Fruit fly (Drosophila melanogaster): ENCODE results near the gene CG43054.
A peak's percentile ranks its signal among the peaks of the same experiment; 100 is the strongest.

The CG43054 gene

dm6 chr2L:17588173-17589082, 39.2 kb upstream of the CG43054 start:
- TF ChIP-seq pan (optimal IDR thresholded peaks at IDR 0.05) (no peak), foxo (GFP tag; optimal IDR thresholded peaks at IDR 0.05) (peak in 1 of 2 experiments; percentile 25), psq (GFP tag; optimal IDR thresholded peaks at IDR 0.05) (peak; percentile 7), OdsH (GFP tag; optimal IDR thresholded peaks at IDR 0.05) (peak; percentile 21), HLH106 (tag; optimal IDR thresholded peaks at IDR 0.05) (peak; percentile 34), CG9705 (GFP tag; optimal IDR thresholded peaks at IDR 0.05) (no peak), Sp1 (GFP tag; optimal IDR thresholded peaks at IDR 0.05) (peak; percentile 40)

DNA sequence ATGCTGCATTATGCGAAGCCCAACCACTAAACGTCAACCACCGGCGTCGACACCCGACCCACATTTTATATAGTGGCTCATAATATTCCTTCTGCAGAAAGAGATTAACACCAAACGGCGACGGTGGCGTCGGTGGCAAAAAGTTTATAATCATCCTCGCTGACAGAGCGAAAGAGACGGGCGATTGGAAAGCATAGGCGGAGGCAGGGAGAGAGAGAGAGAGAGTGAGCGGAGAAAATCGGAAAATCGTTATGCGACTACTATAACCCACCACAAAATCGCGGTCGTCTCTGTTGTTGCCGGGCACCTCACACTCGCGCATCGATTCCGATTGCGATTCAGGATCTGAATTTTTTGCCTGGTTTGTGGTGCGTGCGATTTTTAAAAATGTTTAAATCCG, 38.5 kb upstream of the CG43054 start, which contains the start of gene Oli:
Gene Oli (plus strand): TSS at position 70 of the 400 bp plus-strand sequence.
- TF ChIP-seq Hnf4 (GFP tag; optimal IDR thresholded peaks at IDR 0.05) (no peak), HLH106 (tag; optimal IDR thresholded peaks at IDR 0.05) (no peak), jim (GFP tag; optimal IDR thresholded peaks at IDR 0.05) (no peak), brk (GFP tag; optimal IDR thresholded peaks at IDR 0.05) (no peak)

dm6 chr2L:17589853-17590252, 37.8 kb upstream of the CG43054 start:
- TF ChIP-seq dsf (GFP tag; optimal IDR thresholded peaks at IDR 0.05; ENCODE audit: borderline replicate concordance), result no peak
- TF ChIP-seq Abd-B (GFP tag; optimal IDR thresholded peaks at IDR 0.05), result no peak
- no peak for TF ChIP-seq Sp1 (GFP tag; optimal IDR thresholded peaks at IDR 0.05)
- TF ChIP-seq Hr78 (GFP tag; optimal IDR thresholded peaks at IDR 0.05), result no peak
- no peak for TF ChIP-seq ey (GFP tag; optimal IDR thresholded peaks at IDR 0.05)
- no peak for TF ChIP-seq Rel (GFP tag; optimal IDR thresholded peaks at IDR 0.05)
- no peak for TF ChIP-seq Rel (tag; optimal IDR thresholded peaks at IDR 0.05)
- no peak for TF ChIP-seq psq (GFP tag; optimal IDR thresholded peaks at IDR 0.05)
- no peak for TF ChIP-seq N (GFP tag; optimal IDR thresholded peaks at IDR 0.05)
- no peak for TF ChIP-seq GATAd (GFP tag; optimal IDR thresholded peaks at IDR 0.05)
- no peak for TF ChIP-seq HLH106 (tag; optimal IDR thresholded peaks at IDR 0.05)
- TF ChIP-seq sage (GFP tag; optimal IDR thresholded peaks at IDR 0.05), result no peak
- no peak for TF ChIP-seq Hr83 (GFP tag; optimal IDR thresholded peaks at IDR 0.05; ENCODE audit: poor library complexity, severe bottlenecking)
- no peak for TF ChIP-seq rgr (GFP tag; optimal IDR thresholded peaks at IDR 0.05)
- no peak for TF ChIP-seq foxo (GFP tag; optimal IDR thresholded peaks at IDR 0.05)
- no peak for TF ChIP-seq Myc (optimal IDR thresholded peaks at IDR 0.05)
- no peak for TF ChIP-seq h (GFP tag; optimal IDR thresholded peaks at IDR 0.05)

DNA sequence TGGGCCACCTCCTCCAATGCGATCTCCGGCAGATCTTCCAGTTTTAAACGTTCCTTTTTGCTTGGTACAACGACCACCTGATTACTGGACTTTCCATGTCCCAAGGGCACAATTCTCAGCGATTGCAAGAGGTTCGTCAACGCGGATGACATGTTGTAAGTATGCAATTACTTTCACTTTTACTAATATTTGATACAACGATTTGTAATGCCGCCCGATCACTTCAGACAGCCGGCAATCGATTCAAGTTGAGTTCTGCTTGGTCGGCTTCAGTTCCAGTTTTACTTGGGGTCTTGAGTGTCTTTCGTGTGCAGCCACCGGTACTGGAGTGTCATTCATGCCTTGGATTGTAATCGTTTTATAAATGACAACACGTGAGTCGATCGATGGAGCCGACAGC, 35.7 kb upstream of the CG43054 start, which contains the start of the genes Sytalpha and CG6870:
Gene Sytalpha (plus strand): TSS at position 301 of the 400 bp plus-strand sequence.
Gene CG6870 (minus strand): TSS at position 340 of the 400 bp plus-strand sequence.
- no peak for TF ChIP-seq CrebA (GFP tag; optimal IDR thresholded peaks at IDR 0.05; ENCODE audit: borderline replicate concordance)
- TF ChIP-seq dsf (GFP tag; optimal IDR thresholded peaks at IDR 0.05; ENCODE audit: borderline replicate concordance), result no peak
- TF ChIP-seq N (GFP tag; optimal IDR thresholded peaks at IDR 0.05), result no peak
- no peak for TF ChIP-seq Hr83 (GFP tag; optimal IDR thresholded peaks at IDR 0.05; ENCODE audit: poor library complexity, severe bottlenecking)
- no peak for TF ChIP-seq CG9705 (GFP tag; optimal IDR thresholded peaks at IDR 0.05)
- no peak for TF ChIP-seq sv (GFP tag; optimal IDR thresholded peaks at IDR 0.05)
- no peak for TF ChIP-seq tai (GFP tag; optimal IDR thresholded peaks at IDR 0.05)
- no peak for TF ChIP-seq Hnf4 (GFP tag; optimal IDR thresholded peaks at IDR 0.05)
- no peak for TF ChIP-seq Hr78 (GFP tag; optimal IDR thresholded peaks at IDR 0.05)
- no peak for TF ChIP-seq woc (GFP tag; optimal IDR thresholded peaks at IDR 0.05)
- TF ChIP-seq foxo (GFP tag; optimal IDR thresholded peaks at IDR 0.05), result no peak
- TF ChIP-seq psq (GFP tag; optimal IDR thresholded peaks at IDR 0.05), result no peak
- no peak for TF ChIP-seq Dif (GFP tag; optimal IDR thresholded peaks at IDR 0.05; ENCODE audit: partially characterized antibody)
- TF ChIP-seq Myc (optimal IDR thresholded peaks at IDR 0.05), result no peak
- TF ChIP-seq brk (GFP tag; optimal IDR thresholded peaks at IDR 0.05), result no peak
- no peak for TF ChIP-seq CG32264 (GFP tag; optimal IDR thresholded peaks at IDR 0.05)
- TF ChIP-seq lola (GFP tag; optimal IDR thresholded peaks at IDR 0.05), result no peak
- TF ChIP-seq GATAd (GFP tag; optimal IDR thresholded peaks at IDR 0.05), result no peak
- TF ChIP-seq h (GFP tag; optimal IDR thresholded peaks at IDR 0.05), result no peak
- TF ChIP-seq dmrt93B (GFP tag; optimal IDR thresholded peaks at IDR 0.05), result no peak

All from whole organism, wandering third instar larva.